Worm (Caenorhabditis elegans): Measurements from ENCODE around the gene mrps-24.

mrps-24 gene

DNA sequence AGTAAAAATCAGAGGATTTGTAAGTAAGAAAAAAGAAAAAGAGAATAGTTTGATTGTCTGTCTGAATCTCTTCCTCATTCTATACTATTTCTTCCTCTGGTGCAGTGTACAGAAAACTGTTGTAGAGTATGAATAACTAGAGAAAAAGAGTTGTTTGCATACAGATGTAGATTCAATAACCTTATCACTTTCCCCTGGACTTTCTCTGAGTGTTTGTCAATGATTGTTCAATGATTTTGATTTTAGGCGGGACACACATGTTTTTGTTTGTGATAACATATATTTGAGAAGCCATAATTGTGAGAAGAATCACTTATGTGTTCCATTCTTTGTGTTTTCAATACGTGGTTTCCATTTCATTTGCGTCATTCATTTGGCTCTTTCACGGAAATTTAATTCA is 30.7 kb upstream of the mrps-24 start:
- TF ChIP-seq M03D4.4 (tag; optimal IDR thresholded peaks at IDR 0.05) (no peak), bed-3 (GFP tag; optimal IDR thresholded peaks at IDR 0.05) (no peak), unc-62 (GFP tag; optimal IDR thresholded peaks at IDR 0.05) (no peak), cnd-1 (tag; optimal IDR thresholded peaks at IDR 0.05) (no peak), ceh-39 (tag; optimal IDR thresholded peaks at IDR 0.05) (no peak), mep-1 (tag; optimal IDR thresholded peaks at IDR 0.05) (no peak), lin-13 (tag; optimal IDR thresholded peaks at IDR 0.05) (no peak), ceh-83 (GFP tag; optimal IDR thresholded peaks at IDR 0.05) (no peak), ceh-43 (GFP tag; optimal IDR thresholded peaks at IDR 0.05) (no peak), nhr-28 (tag; optimal IDR thresholded peaks at IDR 0.05) (no peak), drap-1 (GFP tag; optimal IDR thresholded peaks at IDR 0.05) (no peak), ces-1 (GFP tag; optimal IDR thresholded peaks at IDR 0.05) (no peak), nhr-2 (tag; optimal IDR thresholded peaks at IDR 0.05) (no peak), nhr-76 (tag; optimal IDR thresholded peaks at IDR 0.05) (no peak), unc-39 (tag; optimal IDR thresholded peaks at IDR 0.05) (no peak), elt-3 (tag; optimal IDR thresholded peaks at IDR 0.05) (no peak), lsy-2 (tag; optimal IDR thresholded peaks at IDR 0.05) (no peak), ham-2 (GFP tag; optimal IDR thresholded peaks at IDR 0.05) (no peak), tbx-8 (GFP tag; optimal IDR thresholded peaks at IDR 0.05) (no peak)

ce11 chrIV:7689326-7689725 is 20.5 kb upstream of the mrps-24 start:
- TF ChIP-seq unc-120 (tag; optimal IDR thresholded peaks at IDR 0.05; ENCODE audit: poor library complexity, severe bottlenecking) (no peak), ham-2 (GFP tag; optimal IDR thresholded peaks at IDR 0.05) (no peak), zip-8 (tag; optimal IDR thresholded peaks at IDR 0.05) (no peak), tbx-8 (GFP tag; optimal IDR thresholded peaks at IDR 0.05) (no peak), elt-1 (tag; optimal IDR thresholded peaks at IDR 0.05; ENCODE audit: borderline replicate concordance, insufficient read depth) (no peak), unc-39 (tag; optimal IDR thresholded peaks at IDR 0.05) (no peak)

DNA sequence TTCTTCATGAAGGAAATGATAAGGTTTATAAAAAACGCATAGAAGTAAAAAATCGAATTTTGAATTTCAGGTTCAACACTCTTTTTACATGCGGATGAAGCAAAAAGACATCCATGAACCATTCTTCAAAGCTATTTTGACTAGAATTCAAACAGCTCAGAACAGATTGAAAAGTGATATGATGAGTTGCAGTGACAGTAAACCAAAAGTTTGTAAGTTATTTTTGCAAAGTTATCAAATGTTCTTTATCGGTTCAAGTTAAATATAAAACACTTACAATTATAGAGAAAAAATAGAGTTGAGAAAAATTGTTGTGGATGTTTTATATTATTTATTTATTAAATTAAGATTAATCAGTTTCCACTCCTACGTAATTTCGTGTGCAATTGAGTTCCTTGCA is 17.4 kb upstream of the mrps-24 start:
- TF ChIP-seq sptf-1 (tag; optimal IDR thresholded peaks at IDR 0.05): no peak
- no peak for TF ChIP-seq sem-2 (GFP tag; optimal IDR thresholded peaks at IDR 0.05)
- TF ChIP-seq ces-1 (GFP tag; optimal IDR thresholded peaks at IDR 0.05): no peak
- TF ChIP-seq hlh-1 (tag; optimal IDR thresholded peaks at IDR 0.05): no peak
- no peak for TF ChIP-seq pha-4 (tag; optimal IDR thresholded peaks at IDR 0.05)
- no peak for TF ChIP-seq bed-3 (GFP tag; optimal IDR thresholded peaks at IDR 0.05)
- no peak for TF ChIP-seq lsy-2 (tag; optimal IDR thresholded peaks at IDR 0.05)
- no peak for TF ChIP-seq M03D4.4 (tag; optimal IDR thresholded peaks at IDR 0.05)
- TF ChIP-seq mls-2 (tag; optimal IDR thresholded peaks at IDR 0.05): no peak
- no peak for TF ChIP-seq ceh-39 (tag; optimal IDR thresholded peaks at IDR 0.05)
- no peak for TF ChIP-seq unc-120 (tag; optimal IDR thresholded peaks at IDR 0.05; ENCODE audit: poor library complexity, severe bottlenecking)
- no peak for TF ChIP-seq snpc-4 (tag; optimal IDR thresholded peaks at IDR 0.05)

DNA sequence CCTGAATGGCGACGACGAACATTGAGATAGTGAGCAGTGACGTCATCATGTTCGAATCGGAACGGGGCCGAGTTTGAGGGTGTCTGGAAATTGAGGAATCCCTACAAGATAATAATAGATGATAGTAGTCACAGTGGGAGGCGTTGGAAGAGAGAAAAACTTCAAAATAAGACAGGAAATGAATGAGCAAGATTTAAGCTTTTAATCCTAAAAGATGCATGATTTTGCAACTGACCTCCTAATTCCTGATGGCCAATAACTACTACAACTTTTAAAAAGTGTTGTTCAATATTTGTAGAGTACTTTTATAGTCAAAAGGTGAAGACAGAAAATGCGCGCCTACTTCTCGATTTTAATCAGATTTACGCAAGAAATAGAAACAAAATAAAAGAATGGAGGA is 11.5 kb upstream of the mrps-24 start, which contains the start of gene flp-13:
TSS of gene flp-13 (minus strand) at position 101 of the 400 bp plus-strand sequence.
- TF ChIP-seq tbx-8 (GFP tag; optimal IDR thresholded peaks at IDR 0.05): no peak
- TF ChIP-seq unc-120 (tag; optimal IDR thresholded peaks at IDR 0.05; ENCODE audit: poor library complexity, severe bottlenecking): no peak
- TF ChIP-seq M03D4.4 (tag; optimal IDR thresholded peaks at IDR 0.05): no peak
- TF ChIP-seq unc-62 (GFP tag; optimal IDR thresholded peaks at IDR 0.05): no peak
- no peak for TF ChIP-seq bed-3 (GFP tag; optimal IDR thresholded peaks at IDR 0.05)
- TF ChIP-seq drap-1 (GFP tag; optimal IDR thresholded peaks at IDR 0.05): no peak
- TF ChIP-seq zip-8 (tag; optimal IDR thresholded peaks at IDR 0.05): no peak
- TF ChIP-seq ceh-83 (GFP tag; optimal IDR thresholded peaks at IDR 0.05): no peak
- no peak for TF ChIP-seq mep-1 (tag; optimal IDR thresholded peaks at IDR 0.05)
- no peak for TF ChIP-seq ztf-11 (tag; optimal IDR thresholded peaks at IDR 0.05)
- no peak for TF ChIP-seq ceh-39 (tag; optimal IDR thresholded peaks at IDR 0.05)
- no peak for TF ChIP-seq lin-32 (GFP tag; optimal IDR thresholded peaks at IDR 0.05)
- no peak for TF ChIP-seq blmp-1 (tag; optimal IDR thresholded peaks at IDR 0.05)
- TF ChIP-seq mab-5 (tag; optimal IDR thresholded peaks at IDR 0.05): no peak

- TF ChIP-seq ztf-11 (tag; optimal IDR thresholded peaks at IDR 0.05) (no peak), ces-1 (GFP tag; optimal IDR thresholded peaks at IDR 0.05) (no peak), lsy-2 (tag; optimal IDR thresholded peaks at IDR 0.05) (no peak), unc-120 (tag; optimal IDR thresholded peaks at IDR 0.05; ENCODE audit: poor library complexity, severe bottlenecking) (no peak)
These were observed 3.0 kb upstream of the mrps-24 start, which contains the start of gene F33D4.4 for ce11 chrIV:7706805-7707204. Gene F33D4.4, minus strand, starts transcription at chrIV:7706905.
